Worm (Caenorhabditis elegans): ENCODE data around the gene M04D8.7.
A peak's percentile ranks its signal among the peaks of the same experiment; 100 is the strongest.

ce11 chrIII:10006734-10007348, 30.4 kb upstream of the M04D8.7 start, which contains the start of gene C05B5.8:
- TF ChIP-seq pha-4 (tag; optimal IDR thresholded peaks at IDR 0.05) = no peak
- peak; percentile 91 for TF ChIP-seq nhr-25 (tag; optimal IDR thresholded peaks at IDR 0.05)
- no peak for TF ChIP-seq ama-1 (optimal IDR thresholded peaks at IDR 0.05)
- TF ChIP-seq unc-62 (GFP tag; optimal IDR thresholded peaks at IDR 0.05) = no peak
- TF ChIP-seq unc-39 (tag; optimal IDR thresholded peaks at IDR 0.05) = no peak
- TF ChIP-seq nhr-12 (tag; optimal IDR thresholded peaks at IDR 0.05) = no peak
- TF ChIP-seq fkh-2 (tag; optimal IDR thresholded peaks at IDR 0.05) = no peak
- no peak for TF ChIP-seq snpc-4 (tag; optimal IDR thresholded peaks at IDR 0.05)
- TF ChIP-seq lin-39 (tag; optimal IDR thresholded peaks at IDR 0.05) = no peak
